Worm (Caenorhabditis elegans): ENCODE results near the gene trd-1.

The trd-1 gene

ce11 chrIII:7381546-7382171 is 4.4 kb upstream of the trd-1 start, which contains the start of the genes hmg-4 and T20B12.3 (continued):
- TF ChIP-seq nhr-19 (GFP tag; conservative IDR thresholded peaks at IDR 0.05) (no peak; the same call in 1 of the 2 replicates), alr-1 (tag; optimal IDR thresholded peaks at IDR 0.05; ENCODE audit: borderline replicate concordance) (no peak), nhr-77 (tag; optimal IDR thresholded peaks at IDR 0.05) (no peak), ets-5 (GFP tag; IDR thresholded peaks at IDR 0.05) (no peak)

- TF ChIP-seq irx-1 (tag; optimal IDR thresholded peaks at IDR 0.05): no peak
- no peak for TF ChIP-seq fkh-10 (GFP tag; optimal IDR thresholded peaks at IDR 0.05)
- no peak for TF ChIP-seq nhr-19 (GFP tag; conservative IDR thresholded peaks at IDR 0.05)
- TF ChIP-seq nhr-85 (tag): no peak
- no peak for TF ChIP-seq isw-1 (GFP tag; IDR thresholded peaks at IDR 0.05)
- no peak for TF ChIP-seq rnt-1 (tag; optimal IDR thresholded peaks at IDR 0.05)
- TF ChIP-seq nhr-76 (tag; optimal IDR thresholded peaks at IDR 0.05): no peak
- TF ChIP-seq egl-27 (tag; optimal IDR thresholded peaks at IDR 0.05): no peak
- no peak for TF ChIP-seq sptf-1 (tag; optimal IDR thresholded peaks at IDR 0.05)
- TF ChIP-seq lin-39 (tag; optimal IDR thresholded peaks at IDR 0.05): no peak
- no peak for TF ChIP-seq vab-15 (tag; optimal IDR thresholded peaks at IDR 0.05)
- TF ChIP-seq ama-1 (optimal IDR thresholded peaks at IDR 0.05): no peak
Measured at ce11 chrIII:7383733-7384132, 2.3 kb upstream of the trd-1 start, which contains the start of gene tbp-1. Gene tbp-1 (plus strand): TSS chrIII:7384033.

ce11 chrIII:7387359-7387758 is 1.3 kb downstream of the trd-1 start:
- TF ChIP-seq grh-1 (GFP tag; IDR thresholded peaks at IDR 0.05): no peak
- TF ChIP-seq elt-2 (tag; optimal IDR thresholded peaks at IDR 0.05): peak; percentile 27
- TF ChIP-seq lin-35 (GFP tag; optimal IDR thresholded peaks at IDR 0.05): peak; percentile 18 to 36
- TF ChIP-seq nhr-28 (tag; optimal IDR thresholded peaks at IDR 0.05): no peak
- TF ChIP-seq dpl-1 (GFP tag; optimal IDR thresholded peaks at IDR 0.05): peak in 2 of 3 experiments; percentile 2 to 16
- TF ChIP-seq hlh-17 (GFP tag; optimal IDR thresholded peaks at IDR 0.05; ENCODE audit: borderline replicate concordance): no peak
- peak; percentile 20 to 23 for TF ChIP-seq efl-1 (optimal IDR thresholded peaks at IDR 0.05)
- TF ChIP-seq efl-1 (GFP tag; optimal IDR thresholded peaks at IDR 0.05 in 1 of 2): peak; percentile 7 to 51
- TF ChIP-seq nhr-237 (tag; optimal IDR thresholded peaks at IDR 0.05): no peak
- TF ChIP-seq fos-1 (tag; optimal IDR thresholded peaks at IDR 0.05): no peak
- TF ChIP-seq ceh-88 (GFP tag; IDR thresholded peaks at IDR 0.05): no peak
- TF ChIP-seq rnt-1 (tag; optimal IDR thresholded peaks at IDR 0.05): peak; percentile 16
- TF ChIP-seq snu-23 (GFP tag; optimal IDR thresholded peaks at IDR 0.05): peak; percentile 33
- no peak for TF ChIP-seq hlh-4 (tag; optimal IDR thresholded peaks at IDR 0.05)
- no peak for TF ChIP-seq egl-27 (tag; optimal IDR thresholded peaks at IDR 0.05)
- peak in 2 of 3 experiments; percentile 11 to 14 for TF ChIP-seq ceh-82 (tag; optimal IDR thresholded peaks at IDR 0.05)
- TF ChIP-seq lin-14 (GFP tag; optimal IDR thresholded peaks at IDR 0.05): peak; percentile 66
- peak; percentile 46 for TF ChIP-seq nhr-71 (tag; optimal IDR thresholded peaks at IDR 0.05)
- TF ChIP-seq aha-1 (tag; optimal IDR thresholded peaks at IDR 0.05): no peak
- no peak for TF ChIP-seq ztf-4 (tag; optimal IDR thresholded peaks at IDR 0.05)
- TF ChIP-seq nhr-90 (tag; optimal IDR thresholded peaks at IDR 0.05; ENCODE audit: poor library complexity): peak; percentile 9
- TF ChIP-seq mdl-1 (tag; optimal IDR thresholded peaks at IDR 0.05): peak in 1 of 2 experiments; percentile 36
- no peak for TF ChIP-seq egl-13 (tag; optimal IDR thresholded peaks at IDR 0.05)
- no peak for TF ChIP-seq ceh-8 (GFP tag; optimal IDR thresholded peaks at IDR 0.05)
- no peak for TF ChIP-seq pax-3 (tag; optimal IDR thresholded peaks at IDR 0.05)
- TF ChIP-seq mab-9 (GFP tag; IDR thresholded peaks at IDR 0.05): no peak
- peak; percentile 28 for TF ChIP-seq lin-15B (tag; optimal IDR thresholded peaks at IDR 0.05)
- peak; percentile 7 for TF ChIP-seq swsn-7 (tag; optimal IDR thresholded peaks at IDR 0.05)
- no peak for TF ChIP-seq zip-4 (GFP tag; optimal IDR thresholded peaks at IDR 0.05)
- peak in 1 of 2 experiments; percentile 52 for TF ChIP-seq lsy-2 (tag; optimal IDR thresholded peaks at IDR 0.05)
- no peak for TF ChIP-seq unc-130 (tag; optimal IDR thresholded peaks at IDR 0.05)
- no peak for TF ChIP-seq mef-2 (tag; optimal IDR thresholded peaks at IDR 0.05)
- TF ChIP-seq xbp-1 (tag; optimal IDR thresholded peaks at IDR 0.05): peak; percentile 18
- 0 out of 2 replicates have a peak, but pooled peaks have one; percentile 10 for TF ChIP-seq nhr-19 (GFP tag; conservative IDR thresholded peaks at IDR 0.05)
- TF ChIP-seq elt-3 (tag; optimal IDR thresholded peaks at IDR 0.05): no peak
- no peak for TF ChIP-seq F16B12.6 (tag; optimal IDR thresholded peaks at IDR 0.05)
- TF ChIP-seq fkh-10 (GFP tag; optimal IDR thresholded peaks at IDR 0.05): peak; percentile 24

All from whole organism, L1 larva.